Fruit fly (Drosophila melanogaster) whole organism, embryonic: Measurements from ENCODE around the gene RpS3.

Experiments
- Ada2b ChIP-seq: fragments of 200-800 bp; sonication (Bioruptor generic); IDR thresholded peaks from 2 replicates; pipeline ENCODE4 v1.3.6; 2022; ENCODE audit warnings: missing biosample characterization, missing genetic modification characterization
- Aef1 ChIP-seq: fragments of 200-800 bp; sonication (Bioruptor generic); IDR thresholded peaks from 3 replicates; pipeline ENCODE4 v1.3.6; 2022; ENCODE audit warnings: missing biosample characterization, missing genetic modification characterization
- Atf6 ChIP-seq: fragments of 200-800 bp; sonication (Bioruptor generic); IDR thresholded peaks from 2 replicates; pipeline ENCODE4 v1.3.6; 2022; ENCODE audit warnings: missing biosample characterization, missing genetic modification characterization
- CG10431 ChIP-seq: fragments of 200-800 bp; sonication (Bioruptor generic); optimal IDR thresholded peaks from 3 replicates; lab custom pipeline; 2018; ENCODE audit warnings: missing biosample characterization, mild to moderate bottlenecking, missing genetic modification characterization
- CG10543 ChIP-seq: fragments of 200-800 bp; sonication (Bioruptor generic); optimal IDR thresholded peaks from 3 replicates; lab custom pipeline; 2017; ENCODE audit warnings: missing biosample characterization, mild to moderate bottlenecking, missing genetic modification characterization, moderate library complexity
- CG12104 ChIP-seq: fragments of 200-800 bp; sonication (Bioruptor generic); optimal IDR thresholded peaks from 3 replicates; lab custom pipeline; 2016; ENCODE audit warnings: missing biosample characterization, missing genetic modification characterization
- CG12155 ChIP-seq: fragments of 200-800 bp; sonication (Bioruptor generic); optimal IDR thresholded peaks from 3 replicates; lab custom pipeline; 2016; ENCODE audit warnings: missing biosample characterization, missing genetic modification characterization
- CG12219 ChIP-seq: fragments of 200-800 bp; sonication (Bioruptor generic); optimal IDR thresholded peaks from 3 replicates; lab custom pipeline; 2018; ENCODE audit warnings: missing biosample characterization, mild to moderate bottlenecking, missing genetic modification characterization
- CG1233 ChIP-seq: fragments of 200-800 bp; sonication (Bioruptor generic); optimal IDR thresholded peaks from 4 replicates; lab custom pipeline; 2018; ENCODE audit warnings: missing biosample characterization, mild to moderate bottlenecking, missing genetic modification characterization
- CG12942 ChIP-seq: fragments of 200-800 bp; sonication (Bioruptor generic); optimal IDR thresholded peaks from 3 replicates; lab custom pipeline; 2016; ENCODE audit warnings: missing biosample characterization, missing genetic modification characterization
- CG13624 ChIP-seq: fragments of 200-800 bp; sonication (Bioruptor generic); optimal IDR thresholded peaks from 2 replicates; lab custom pipeline; 2016; ENCODE audit warnings: missing biosample characterization, missing genetic modification characterization
- CG13894 ChIP-seq: fragments of 200-800 bp; sonication (Bioruptor generic); optimal IDR thresholded peaks from 3 replicates; lab custom pipeline; 2018; ENCODE audit warnings: missing biosample characterization, mild to moderate bottlenecking, missing genetic modification characterization, moderate library complexity
- CG14667 ChIP-seq: fragments of 200-800 bp; sonication (Bioruptor generic); IDR thresholded peaks from 2 replicates; pipeline ENCODE4 v1.3.6; 2022; ENCODE audit warnings: missing biosample characterization, missing genetic modification characterization
- CG15011 ChIP-seq: fragments of 200-800 bp; sonication (Bioruptor generic); optimal IDR thresholded peaks from 3 replicates; lab custom pipeline; 2018; ENCODE audit warnings: missing biosample characterization, mild to moderate bottlenecking, missing genetic modification characterization
- CG15514 ChIP-seq: fragments of 200-800 bp; sonication (Bioruptor generic); optimal IDR thresholded peaks from 3 replicates; lab custom pipeline; 2017; ENCODE audit warnings: missing biosample characterization, missing genetic modification characterization, mild to moderate bottlenecking, moderate library complexity, missing genetic modification reagents
- CG15601 ChIP-seq: fragments of 200-800 bp; sonication (Bioruptor generic); optimal IDR thresholded peaks from 3 replicates; lab custom pipeline; 2019; ENCODE audit warnings: missing biosample characterization, mild to moderate bottlenecking, missing genetic modification characterization, moderate library complexity
- CG17359 ChIP-seq: fragments of 200-800 bp; sonication (Bioruptor generic); optimal IDR thresholded peaks from 3 replicates; lab custom pipeline; 2018; ENCODE audit warnings: missing biosample characterization, mild to moderate bottlenecking, missing genetic modification characterization, moderate library complexity
- CG17612 ChIP-seq: fragments of 200-800 bp; sonication (Bioruptor generic); IDR thresholded peaks from 2 replicates; pipeline ENCODE4 v1.3.6; 2022; ENCODE audit warnings: missing biosample characterization, missing genetic modification characterization
- CG2120 ChIP-seq: fragments of 200-800 bp; sonication (Bioruptor generic); optimal IDR thresholded peaks from 3 replicates; lab custom pipeline; 2016; ENCODE audit warnings: missing biosample characterization, missing genetic modification characterization
- CG3065 ChIP-seq: fragments of 200-800 bp; sonication (Bioruptor generic); optimal IDR thresholded peaks from 2 replicates; lab custom pipeline; 2016; ENCODE audit warnings: missing biosample characterization, missing genetic modification characterization
- CG32532 ChIP-seq: fragments of 200-800 bp; sonication (Bioruptor generic); IDR thresholded peaks from 2 replicates; pipeline ENCODE4 v1.3.6; 2022; ENCODE audit warnings: missing biosample characterization, missing genetic modification characterization
- CG32767 ChIP-seq: fragments of 200-800 bp; sonication (Bioruptor generic); IDR thresholded peaks from 2 replicates; pipeline ENCODE4 v1.3.6; 2022; ENCODE audit warnings: missing biosample characterization, missing genetic modification characterization
- CG33213 ChIP-seq: fragments of 200-800 bp; sonication (Bioruptor generic); optimal IDR thresholded peaks from 3 replicates; lab custom pipeline; 2016; ENCODE audit warnings: missing biosample characterization, missing genetic modification characterization
- CG4424 ChIP-seq: fragments of 200-800 bp; sonication (Bioruptor generic); optimal IDR thresholded peaks from 3 replicates; lab custom pipeline; 2016; ENCODE audit warnings: missing biosample characterization, missing genetic modification characterization
- CG4854 ChIP-seq: fragments of 200-800 bp; sonication (Bioruptor generic); optimal IDR thresholded peaks from 2 replicates; lab custom pipeline; 2016; ENCODE audit warnings: missing biosample characterization, missing genetic modification characterization, inconsistent platforms
- CG6854 ChIP-seq: fragments of 200-800 bp; sonication (Bioruptor generic); optimal IDR thresholded peaks from 3 replicates; lab custom pipeline; 2017; ENCODE audit warnings: missing biosample characterization, mild to moderate bottlenecking, missing genetic modification characterization
- CG9932 ChIP-seq: fragments of 200-800 bp; sonication (Bioruptor generic); IDR thresholded peaks from 2 replicates; pipeline ENCODE4 v1.3.6; 2022; ENCODE audit warnings: missing biosample characterization, missing genetic modification characterization
- H15 ChIP-seq: fragments of 200-800 bp; sonication (Bioruptor generic); IDR thresholded peaks from 3 replicates; pipeline ENCODE4 v1.3.6; 2022; ENCODE audit warnings: missing biosample characterization, missing genetic modification characterization
- HHEX ChIP-seq: fragments of 200-800 bp; sonication (Bioruptor generic); optimal IDR thresholded peaks from 3 replicates; lab custom pipeline; 2017; ENCODE audit warnings: missing biosample characterization, mild to moderate bottlenecking, missing genetic modification characterization, missing genetic modification reagents
- Hsf ChIP-seq: fragments of 200-800 bp; sonication (Bioruptor generic); optimal IDR thresholded peaks from 3 replicates; lab custom pipeline; 2016; ENCODE audit warnings: missing biosample characterization, missing genetic modification characterization
- Meics ChIP-seq: fragments of 200-800 bp; sonication (Bioruptor generic); optimal IDR thresholded peaks from 2 replicates; lab custom pipeline; 2017; ENCODE audit warnings: missing biosample characterization, mild to moderate bottlenecking, missing genetic modification characterization
- Mrtf ChIP-seq: fragments of 200-800 bp; sonication (Bioruptor generic); IDR thresholded peaks from 3 replicates; pipeline ENCODE4 v1.3.6; 2022; ENCODE audit warnings: missing biosample characterization, missing genetic modification characterization
- NfI ChIP-seq: fragments of 200-800 bp; sonication (Bioruptor generic); optimal IDR thresholded peaks from 3 replicates; lab custom pipeline; 2018; ENCODE audit warnings: missing biosample characterization, mild to moderate bottlenecking, missing genetic modification characterization, moderate library complexity
- Oli ChIP-seq: fragments of 200-800 bp; sonication (Bioruptor generic); optimal IDR thresholded peaks from 2 replicates; lab custom pipeline; 2018; ENCODE audit warnings: missing biosample characterization, mild to moderate bottlenecking, missing genetic modification characterization, moderate library complexity
- PHDP ChIP-seq: fragments of 200-800 bp; sonication (Bioruptor generic); optimal IDR thresholded peaks from 3 replicates; lab custom pipeline; 2018; ENCODE audit warnings: missing biosample characterization, mild to moderate bottlenecking, missing genetic modification characterization, moderate library complexity
- Pdp1 ChIP-seq, 2 experiments: fragments of 200-800 bp; sonication (Bioruptor generic); optimal IDR thresholded peaks; 3 replicates each; lab custom pipeline; 2016; ENCODE audit warnings: missing biosample characterization in 2 of 2, missing genetic modification characterization in 2 of 2, mild to moderate bottlenecking in 1 of 2, moderate library complexity in 1 of 2
- bcd ChIP-seq: fragments of 200-800 bp; sonication (Bioruptor generic); optimal IDR thresholded peaks from 2 replicates; lab custom pipeline; 2017; ENCODE audit warnings: missing biosample characterization, mild to moderate bottlenecking, missing genetic modification characterization
- chn ChIP-seq: fragments of 200-800 bp; sonication (Bioruptor generic); optimal IDR thresholded peaks from 2 replicates; lab custom pipeline; 2016; ENCODE audit warnings: missing biosample characterization, missing genetic modification characterization
- dpn ChIP-seq, 2 experiments: fragments of 200-800 bp; sonication (Bioruptor generic); optimal IDR thresholded peaks; 3 replicates each; lab custom pipeline; 2016; ENCODE audit warnings: missing biosample characterization in 2 of 2, missing genetic modification characterization in 2 of 2
- ems ChIP-seq: fragments of 200-800 bp; sonication (Bioruptor generic); optimal IDR thresholded peaks from 3 replicates; lab custom pipeline; 2016; ENCODE audit warnings: missing biosample characterization, missing genetic modification characterization
- en ChIP-seq: fragments of 200-800 bp; sonication (Bioruptor generic); optimal IDR thresholded peaks from 2 replicates; lab custom pipeline; 2016; ENCODE audit warnings: missing biosample characterization, missing genetic modification characterization
- ewg ChIP-seq: fragments of 200-800 bp; sonication (Bioruptor generic); optimal IDR thresholded peaks from 3 replicates; lab custom pipeline; 2017; ENCODE audit warnings: mild to moderate bottlenecking, missing biosample characterization, missing genetic modification reagents, missing genetic modification characterization
- fru ChIP-seq: fragments of >200 bp; optimal IDR thresholded peaks from 2 replicates; lab custom pipeline; 2017
- gro ChIP-seq: fragments of 200-800 bp; sonication (Bioruptor generic); optimal IDR thresholded peaks from 2 replicates; lab custom pipeline; 2016; ENCODE audit warnings: missing biosample characterization, missing genetic modification characterization
- jigr1 ChIP-seq: fragments of 200-800 bp; sonication (Bioruptor generic); IDR thresholded peaks from 3 replicates; pipeline ENCODE4 v1.3.6; 2022; ENCODE audit warnings: missing biosample characterization, missing genetic modification characterization
- kay ChIP-seq: fragments of 200-800 bp; sonication (Bioruptor generic); optimal IDR thresholded peaks from 2 replicates; lab custom pipeline; 2016; ENCODE audit warnings: missing biosample characterization, missing genetic modification characterization
- lilli ChIP-seq: fragments of 200-800 bp; sonication (Bioruptor generic); optimal IDR thresholded peaks from 3 replicates; lab custom pipeline; 2016; ENCODE audit warnings: missing biosample characterization, missing genetic modification characterization
- mam ChIP-seq: fragments of 200-800 bp; sonication (Bioruptor generic); optimal IDR thresholded peaks from 3 replicates; lab custom pipeline; 2016; ENCODE audit warnings: missing biosample characterization, missing genetic modification characterization
- peb ChIP-seq: fragments of 200-800 bp; sonication (Bioruptor generic); IDR thresholded peaks from 2 replicates; pipeline ENCODE4 v1.3.6; 2022; ENCODE audit warnings: missing biosample characterization, missing genetic modification characterization
- pho ChIP-seq: fragments of 200-800 bp; sonication (Bioruptor generic); optimal IDR thresholded peaks from 2 replicates; lab custom pipeline; 2016; ENCODE audit warnings: missing biosample characterization, missing genetic modification characterization
- stc ChIP-seq: fragments of 200-800 bp; sonication (Bioruptor generic); IDR thresholded peaks from 2 replicates; pipeline ENCODE4 v1.3.6; 2022; ENCODE audit warnings: missing biosample characterization, missing genetic modification characterization
- unpg ChIP-seq: fragments of 200-800 bp; sonication (Bioruptor generic); optimal IDR thresholded peaks from 3 replicates; lab custom pipeline; 2018; ENCODE audit warnings: missing biosample characterization, mild to moderate bottlenecking, missing genetic modification characterization, moderate library complexity

Gene RpS3

DNA sequence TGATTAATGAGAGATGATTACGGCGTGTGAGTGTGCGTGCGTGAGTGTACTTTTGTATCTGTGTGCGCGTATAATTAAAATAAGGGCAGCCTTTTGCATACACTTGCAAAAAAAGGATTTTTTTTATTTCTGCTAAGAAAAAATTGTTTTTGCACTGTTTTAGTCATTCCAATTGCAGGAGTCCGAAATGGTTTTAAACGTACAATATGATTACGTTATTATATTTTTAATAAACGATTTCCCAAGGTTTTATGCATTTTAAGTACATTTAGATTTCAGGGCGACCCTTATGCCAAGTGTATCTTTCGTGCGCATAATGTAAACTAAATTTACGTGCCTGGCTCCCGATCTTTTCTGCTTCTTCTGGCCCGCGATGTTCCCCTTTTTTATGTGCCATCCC is 23.7 kb upstream of the RpS3 start (continued):
- peak; percentile 3 for TF ChIP-seq chn (GFP tag; lab: Kevin White, UChicago)
- TF ChIP-seq HHEX (GFP tag; lab: Kevin White, UChicago) = peak; percentile 47
- TF ChIP-seq CG12942 = no peak
- no peak for TF ChIP-seq en
- TF ChIP-seq PHDP = peak; percentile 44
- peak; percentile 49; the same call in 2 of the 3 replicates for TF ChIP-seq Aef1
- peak; percentile 74 for TF ChIP-seq Meics
- no peak for TF ChIP-seq CG14667 (GFP tag; lab: Robert Waterston, UW)
- peak; percentile 56 for TF ChIP-seq CG17359 (tag; lab: Kevin White, UChicago)
- TF ChIP-seq CG12155 = peak; percentile 23
- TF ChIP-seq CG12104 (GFP tag; lab: Kevin White, UChicago) = no peak
- TF ChIP-seq CG12219 = no peak
- peak; percentile 42 for TF ChIP-seq NfI (GFP tag; lab: Kevin White, UChicago)
- peak; percentile 8 for TF ChIP-seq Oli (tag; lab: Kevin White, UChicago)
- peak; percentile 75 for TF ChIP-seq gro (GFP tag; lab: Kevin White, UChicago)
- peak; percentile 59 for TF ChIP-seq lilli
- TF ChIP-seq Atf6 (GFP tag; lab: Robert Waterston, UW) = peak; percentile 71; the same call in 1 of the 2 replicates
- TF ChIP-seq CG4854 = no peak
- no peak for TF ChIP-seq jigr1 (GFP tag; lab: Robert Waterston, UW)
- TF ChIP-seq CG13894 (tag; lab: Kevin White, UChicago) = peak; percentile 5
- TF ChIP-seq CG2120 (GFP tag; lab: Kevin White, UChicago) = peak; percentile 80
- TF ChIP-seq mam (GFP tag; lab: Kevin White, UChicago) = peak; percentile 51
- peak; percentile 48 for TF ChIP-seq pho
- 0 out of 2 replicates have a peak, but pooled peaks have one; percentile 29 for TF ChIP-seq CG17612 (GFP tag; lab: Robert Waterston, UW)
- peak; percentile 45 for TF ChIP-seq bcd (GFP tag; lab: Kevin White, UChicago)
- TF ChIP-seq CG15514 (GFP tag; lab: Kevin White, UChicago) = peak; percentile 53
- peak; percentile 24; the same call in 1 of the 2 replicates for TF ChIP-seq CG32767 (GFP tag; lab: Robert Waterston, UW)
- no peak for TF ChIP-seq CG6854
- TF ChIP-seq CG15601 = no peak
- TF ChIP-seq Mrtf = no peak
- peak; percentile 39 for TF ChIP-seq CG1233
- TF ChIP-seq CG32532 (GFP tag; lab: Robert Waterston, UW) = peak; percentile 60
- peak; percentile 14 to 44 for TF ChIP-seq dpn (GFP tag; optimal IDR thresholded peaks at IDR 0.05; lab: Kevin White, UChicago)
- peak; percentile 51 for TF ChIP-seq Ada2b (GFP tag; lab: Robert Waterston, UW)
- no peak for TF ChIP-seq fru (lab: Kevin White, UChicago)
- peak; percentile 22 for TF ChIP-seq unpg
- TF ChIP-seq CG33213 = no peak
- TF ChIP-seq CG10431 (GFP tag; lab: Kevin White, UChicago) = no peak
- TF ChIP-seq CG9932 (GFP tag; lab: Robert Waterston, UW) = peak; percentile 77
- TF ChIP-seq CG4424 (GFP tag; lab: Kevin White, UChicago) = peak; percentile 37
- peak; percentile 31 for TF ChIP-seq Hsf (GFP tag; lab: Kevin White, UChicago)
- no peak for TF ChIP-seq peb (GFP tag; lab: Robert Waterston, UW)
- TF ChIP-seq Pdp1 (GFP tag; optimal IDR thresholded peaks at IDR 0.05; lab: Kevin White, UChicago) = peak; percentile 18 to 43
- TF ChIP-seq ewg (GFP tag; lab: Kevin White, UChicago) = no peak
- no peak for TF ChIP-seq CG10543 (GFP tag; lab: Kevin White, UChicago)
- TF ChIP-seq H15 (GFP tag; lab: Robert Waterston, UW) = no peak; the same call in 2 of the 3 replicates
- peak; percentile 67 for TF ChIP-seq CG13624 (GFP tag; lab: Kevin White, UChicago)
- TF ChIP-seq ems (GFP tag; lab: Kevin White, UChicago) = peak; percentile 21
- TF ChIP-seq CG3065 (GFP tag; lab: Kevin White, UChicago) = no peak
- TF ChIP-seq CG15011 (GFP tag; lab: Kevin White, UChicago) = peak; percentile 10
- peak; percentile 18; the same call in 1 of the 2 replicates for TF ChIP-seq stc (GFP tag; lab: Robert Waterston, UW)
- TF ChIP-seq kay (GFP tag; lab: Kevin White, UChicago) = peak; percentile 5
